Worm (Caenorhabditis elegans): ENCODE data around the gene T25B9.9.
"Not testable (repeated sequence)": the region's sequence is repeated elsewhere in the genome, so short reads cannot be mapped to it uniquely, and the experiment has no call there.

The T25B9.9 gene

DNA sequence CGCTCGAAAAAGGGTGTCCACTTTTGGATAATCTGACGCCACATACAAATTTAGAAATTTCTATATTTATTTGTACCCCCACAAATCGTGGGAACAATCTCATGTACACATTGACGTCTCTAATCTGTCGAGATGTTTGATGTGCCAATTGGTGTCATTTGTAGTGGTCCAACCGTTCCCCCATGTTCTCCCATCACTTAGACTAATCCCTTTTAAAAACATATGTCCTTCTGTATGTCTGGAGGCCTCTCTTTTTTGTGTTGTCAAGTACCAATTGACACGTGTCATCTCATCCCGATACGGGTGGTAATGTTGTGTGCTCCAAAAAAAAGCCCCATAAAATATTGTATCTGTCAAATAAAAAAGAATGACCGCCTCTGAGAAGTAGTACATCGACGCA is 24.1 kb upstream of the T25B9.9 start:
- TF ChIP-seq nhr-129 (tag; optimal IDR thresholded peaks at IDR 0.05) = no peak
- no peak for TF ChIP-seq nhr-12 (tag; optimal IDR thresholded peaks at IDR 0.05)
- TF ChIP-seq lin-39 (tag; optimal IDR thresholded peaks at IDR 0.05) = no peak
- no peak for TF ChIP-seq egl-27 (tag; optimal IDR thresholded peaks at IDR 0.05)
- TF ChIP-seq mbf-1 (tag; optimal IDR thresholded peaks at IDR 0.05) = no peak

DNA sequence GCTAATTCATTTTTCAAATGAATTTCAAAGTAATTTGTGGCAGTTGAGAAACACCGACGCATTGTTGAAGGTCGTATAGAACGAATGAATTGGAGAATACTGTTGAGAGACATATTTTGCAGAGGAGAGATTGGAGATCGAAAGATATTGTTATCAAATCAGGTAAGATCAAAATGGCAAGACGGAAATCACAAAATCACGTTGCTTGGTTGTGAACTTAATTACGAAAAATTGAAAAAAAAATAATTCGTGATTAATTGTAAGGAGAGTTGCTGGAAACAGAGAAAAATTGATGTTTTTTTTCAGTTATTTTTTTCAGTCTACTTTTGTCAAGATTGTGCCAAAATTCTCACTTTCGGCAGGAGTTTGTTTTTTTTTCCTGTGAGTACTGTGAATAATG is 19.4 kb upstream of the T25B9.9 start, which contains the start of gene T25B9.1:
Gene T25B9.1 (minus strand): TSS at position 101 of the 400 bp plus-strand sequence.
- TF ChIP-seq mab-5 (tag; optimal IDR thresholded peaks at IDR 0.05) (no peak), lin-13 (GFP tag; optimal IDR thresholded peaks at IDR 0.05) (no peak), nhr-21 (tag; optimal IDR thresholded peaks at IDR 0.05) (no peak), sem-4 (tag; optimal IDR thresholded peaks at IDR 0.05) (no peak), ztf-1 (GFP tag; conservative IDR thresholded peaks at IDR 0.05) (no peak), mbf-1 (tag; optimal IDR thresholded peaks at IDR 0.05) (no peak), elt-3 (tag; optimal IDR thresholded peaks at IDR 0.05) (no peak), lsy-2 (tag; optimal IDR thresholded peaks at IDR 0.05) (no peak), snpc-4 (tag; optimal IDR thresholded peaks at IDR 0.05) (no peak), unc-62 (GFP tag; optimal IDR thresholded peaks at IDR 0.05) (no peak), Y55F3AM.14 (GFP tag; optimal IDR thresholded peaks at IDR 0.05) (no peak), blmp-1 (tag; optimal IDR thresholded peaks at IDR 0.05; ENCODE audit: insufficient read depth) (no peak), ama-1 (optimal IDR thresholded peaks at IDR 0.05) (no peak), nhr-23 (tag; optimal IDR thresholded peaks at IDR 0.05) (no peak), nhr-77 (tag; optimal IDR thresholded peaks at IDR 0.05) (no peak), nhr-6 (tag; optimal IDR thresholded peaks at IDR 0.05) (no peak), egl-27 (tag; optimal IDR thresholded peaks at IDR 0.05) (no peak), lin-11 (tag; optimal IDR thresholded peaks at IDR 0.05) (no peak), nhr-12 (tag; optimal IDR thresholded peaks at IDR 0.05) (no peak), sma-9 (GFP tag; optimal IDR thresholded peaks at IDR 0.05) (no peak), sma-9 (tag; optimal IDR thresholded peaks at IDR 0.05) (no peak)

DNA sequence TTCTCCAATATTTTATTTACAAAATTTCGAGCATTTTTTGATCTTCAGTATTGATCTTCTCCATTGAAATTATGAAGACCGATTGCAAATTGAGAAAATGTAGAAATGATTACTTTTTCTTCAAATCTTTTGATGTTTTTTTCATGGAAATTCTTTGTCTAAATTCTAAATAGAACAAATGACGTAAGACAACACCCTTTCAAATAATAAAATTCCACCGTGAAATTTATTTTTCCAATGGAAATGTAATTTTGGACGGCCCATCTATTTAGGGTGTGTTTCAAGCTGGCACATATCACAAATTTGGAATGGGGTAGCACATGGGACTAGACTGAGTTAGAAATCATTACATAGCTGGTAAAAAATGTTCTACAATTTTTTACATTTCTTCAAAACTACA is 17.7 kb upstream of the T25B9.9 start, which contains the start of gene T25B9.2:
Gene T25B9.2 (minus strand): TSS at position 101 of the 400 bp plus-strand sequence.
- not testable (repeated sequence) for TF ChIP-seq nhr-237 (tag; optimal IDR thresholded peaks at IDR 0.05); nhr-23 (tag; optimal IDR thresholded peaks at IDR 0.05); Y55F3AM.14 (GFP tag; optimal IDR thresholded peaks at IDR 0.05)

DNA sequence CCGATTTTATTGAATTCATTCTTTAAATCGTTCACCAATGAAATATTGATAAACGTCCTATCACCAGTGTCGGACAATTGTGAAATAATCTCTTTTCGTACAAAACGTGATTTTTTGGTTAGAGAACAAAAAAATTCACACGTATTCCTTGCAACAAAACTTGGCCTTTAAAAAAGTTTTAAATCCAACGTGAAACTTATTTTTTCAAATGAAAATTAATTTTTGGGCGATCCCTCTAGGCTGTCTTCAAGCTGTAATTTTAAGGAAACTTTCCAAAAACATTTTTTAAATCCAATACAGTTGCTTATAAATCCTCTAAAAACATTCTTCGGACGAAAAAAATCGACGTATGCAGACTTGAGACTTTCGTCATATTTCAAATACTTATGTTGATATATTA is 14.8 kb upstream of the T25B9.9 start, which contains the start of gene T25B9.5:
Gene T25B9.5 (minus strand): TSS at position 101 of the 400 bp plus-strand sequence.
- no peak for TF ChIP-seq Y55F3AM.14 (GFP tag; optimal IDR thresholded peaks at IDR 0.05)
- TF ChIP-seq snpc-4 (tag; optimal IDR thresholded peaks at IDR 0.05) = no peak
- TF ChIP-seq ama-1 (optimal IDR thresholded peaks at IDR 0.05) = no peak
- no peak for TF ChIP-seq sma-3 (GFP tag; optimal IDR thresholded peaks at IDR 0.05)
- TF ChIP-seq unc-39 (tag; optimal IDR thresholded peaks at IDR 0.05) = no peak
- TF ChIP-seq lin-13 (GFP tag; optimal IDR thresholded peaks at IDR 0.05) = no peak
- no peak for TF ChIP-seq ceh-16 (tag; optimal IDR thresholded peaks at IDR 0.05)
- TF ChIP-seq ztf-11 (tag; optimal IDR thresholded peaks at IDR 0.05) = no peak
- no peak for TF ChIP-seq nhr-21 (tag; optimal IDR thresholded peaks at IDR 0.05)
- TF ChIP-seq C34F6.9 (tag; optimal IDR thresholded peaks at IDR 0.05) = no peak
- TF ChIP-seq mdl-1 (tag; optimal IDR thresholded peaks at IDR 0.05) = no peak
- TF ChIP-seq nhr-25 (tag; optimal IDR thresholded peaks at IDR 0.05) = no peak
- TF ChIP-seq ztf-1 (GFP tag; conservative IDR thresholded peaks at IDR 0.05) = no peak

DNA sequence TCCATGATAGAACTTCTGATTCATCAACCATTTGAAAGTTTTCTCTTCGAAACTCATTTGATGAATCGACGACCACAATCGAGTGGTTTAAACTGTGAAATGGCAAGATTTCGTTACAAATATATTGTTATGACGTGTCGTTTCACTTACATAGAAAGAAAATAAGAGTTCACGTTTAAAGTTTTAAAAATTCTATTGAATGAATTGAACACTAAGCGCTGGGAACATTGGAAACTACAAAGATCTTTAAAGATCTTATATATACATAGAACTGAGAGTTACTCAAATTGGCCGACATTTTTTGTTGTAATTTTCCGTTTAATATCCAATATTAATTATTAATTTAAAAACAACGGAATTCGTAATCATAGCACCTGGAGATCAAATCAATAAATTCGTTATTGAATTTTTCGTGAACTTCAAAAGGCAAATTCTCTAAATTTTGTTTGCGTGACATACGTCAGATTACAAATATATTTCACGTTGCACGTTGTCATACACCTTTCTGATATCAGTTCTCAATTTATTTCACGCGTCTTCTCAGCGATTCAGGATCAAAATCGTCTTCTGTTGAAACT is 11.7 kb upstream of the T25B9.9 start, which contains the start of the genes T25B9.4 and T25B9.6:
Gene T25B9.4 (minus strand): TSS at position 101 of the 578 bp plus-strand sequence.
Gene T25B9.6 (plus strand): TSS at position 528 of the 578 bp plus-strand sequence.
- no peak for TF ChIP-seq lin-13 (GFP tag; optimal IDR thresholded peaks at IDR 0.05)
- no peak for TF ChIP-seq ztf-1 (GFP tag; conservative IDR thresholded peaks at IDR 0.05)
- no peak for TF ChIP-seq aly-2 (tag; optimal IDR thresholded peaks at IDR 0.05)
- no peak for TF ChIP-seq dmd-4 (tag; optimal IDR thresholded peaks at IDR 0.05)
